Worm (Caenorhabditis elegans): ENCODE measurements around the gene cept-1.

The cept-1 gene

ce11 chrX:12731188-12731857, 30.6 kb upstream of the cept-1 start, which contains the start of gene pgp-12:
TSS of gene pgp-12 (plus strand) at chrX:12731807.
- TF ChIP-seq M03D4.4 (tag; optimal IDR thresholded peaks at IDR 0.05) (no peak), unc-120 (tag; optimal IDR thresholded peaks at IDR 0.05; ENCODE audit: poor library complexity, severe bottlenecking) (no peak), elt-3 (tag; optimal IDR thresholded peaks at IDR 0.05) (no peak), ztf-11 (tag; optimal IDR thresholded peaks at IDR 0.05) (no peak)

- TF ChIP-seq M03D4.4 (tag; optimal IDR thresholded peaks at IDR 0.05) (no peak), sptf-1 (tag; optimal IDR thresholded peaks at IDR 0.05) (no peak), nhr-12 (tag; optimal IDR thresholded peaks at IDR 0.05) (no peak), ceh-43 (GFP tag; optimal IDR thresholded peaks at IDR 0.05) (no peak), mab-5 (tag; optimal IDR thresholded peaks at IDR 0.05) (no peak), nhr-237 (tag; optimal IDR thresholded peaks at IDR 0.05) (no peak), ceh-83 (GFP tag; optimal IDR thresholded peaks at IDR 0.05) (no peak)
Measured at ce11 chrX:12738454-12738853, 23.4 kb upstream of the cept-1 start, which contains the start of gene pgp-13. TSS of gene pgp-13 (plus strand) at chrX:12738754.

- no peak for TF ChIP-seq ceh-39 (tag; optimal IDR thresholded peaks at IDR 0.05)
- no peak for TF ChIP-seq elt-1 (tag; optimal IDR thresholded peaks at IDR 0.05; ENCODE audit: borderline replicate concordance, insufficient read depth)
- TF ChIP-seq snpc-4 (tag; optimal IDR thresholded peaks at IDR 0.05), result no peak
- no peak for TF ChIP-seq tbx-8 (GFP tag; optimal IDR thresholded peaks at IDR 0.05)
- TF ChIP-seq bed-3 (GFP tag; optimal IDR thresholded peaks at IDR 0.05), result no peak
- TF ChIP-seq blmp-1 (tag; optimal IDR thresholded peaks at IDR 0.05), result no peak
- no peak for TF ChIP-seq nhr-12 (tag; optimal IDR thresholded peaks at IDR 0.05)
- no peak for TF ChIP-seq M03D4.4 (tag; optimal IDR thresholded peaks at IDR 0.05)
- TF ChIP-seq zip-8 (tag; optimal IDR thresholded peaks at IDR 0.05), result no peak
- no peak for TF ChIP-seq ceh-83 (GFP tag; optimal IDR thresholded peaks at IDR 0.05)
- TF ChIP-seq unc-120 (tag; optimal IDR thresholded peaks at IDR 0.05; ENCODE audit: poor library complexity, severe bottlenecking), result no peak
- no peak for TF ChIP-seq hlh-1 (tag; optimal IDR thresholded peaks at IDR 0.05)
- TF ChIP-seq elt-3 (tag; optimal IDR thresholded peaks at IDR 0.05), result no peak
- no peak for TF ChIP-seq cnd-1 (tag; optimal IDR thresholded peaks at IDR 0.05)
- no peak for TF ChIP-seq unc-62 (GFP tag; optimal IDR thresholded peaks at IDR 0.05)
- TF ChIP-seq ces-1 (GFP tag; optimal IDR thresholded peaks at IDR 0.05), result no peak
- no peak for TF ChIP-seq flh-1 (GFP tag; optimal IDR thresholded peaks at IDR 0.05)
- no peak for TF ChIP-seq pha-4 (tag; optimal IDR thresholded peaks at IDR 0.05)
Measured at ce11 chrX:12749530-12750240, 12.2 kb upstream of the cept-1 start, which contains the start of gene pgp-14. TSS of gene pgp-14 (minus strand) at chrX:12749580.

- no peak for TF ChIP-seq bed-3 (GFP tag; optimal IDR thresholded peaks at IDR 0.05)
- peak; percentile 14 for TF ChIP-seq nhr-237 (tag; optimal IDR thresholded peaks at IDR 0.05)
Measured at ce11 chrX:12750805-12751204, 11.1 kb upstream of the cept-1 start.

ce11 chrX:12754043-12754442, 7.8 kb upstream of the cept-1 start:
- TF ChIP-seq ztf-11 (tag; optimal IDR thresholded peaks at IDR 0.05), result no peak
- no peak for TF ChIP-seq sptf-1 (tag; optimal IDR thresholded peaks at IDR 0.05)
- TF ChIP-seq mls-2 (tag; optimal IDR thresholded peaks at IDR 0.05), result no peak
- no peak for TF ChIP-seq snpc-4 (tag; optimal IDR thresholded peaks at IDR 0.05)
- no peak for TF ChIP-seq drap-1 (GFP tag; optimal IDR thresholded peaks at IDR 0.05)

- TF ChIP-seq ham-2 (GFP tag; optimal IDR thresholded peaks at IDR 0.05) (no peak), sptf-1 (tag; optimal IDR thresholded peaks at IDR 0.05) (no peak), mls-2 (tag; optimal IDR thresholded peaks at IDR 0.05) (no peak), drap-1 (GFP tag; optimal IDR thresholded peaks at IDR 0.05) (no peak), snpc-4 (tag; optimal IDR thresholded peaks at IDR 0.05) (no peak), nhr-12 (tag; optimal IDR thresholded peaks at IDR 0.05) (no peak), unc-120 (tag; optimal IDR thresholded peaks at IDR 0.05; ENCODE audit: poor library complexity, severe bottlenecking) (no peak), hlh-1 (tag; optimal IDR thresholded peaks at IDR 0.05) (no peak), ceh-83 (GFP tag; optimal IDR thresholded peaks at IDR 0.05) (no peak), tbx-8 (GFP tag; optimal IDR thresholded peaks at IDR 0.05) (no peak), ztf-11 (tag; optimal IDR thresholded peaks at IDR 0.05) (no peak), zip-8 (tag; optimal IDR thresholded peaks at IDR 0.05) (no peak), nhr-2 (tag; optimal IDR thresholded peaks at IDR 0.05) (no peak), ces-1 (GFP tag; optimal IDR thresholded peaks at IDR 0.05) (no peak), cnd-1 (tag; optimal IDR thresholded peaks at IDR 0.05) (no peak), ceh-43 (GFP tag; optimal IDR thresholded peaks at IDR 0.05) (no peak), elt-1 (tag; optimal IDR thresholded peaks at IDR 0.05; ENCODE audit: borderline replicate concordance, insufficient read depth) (no peak)
Measured at ce11 chrX:12755021-12755420, 6.9 kb upstream of the cept-1 start.
